Worm (Caenorhabditis elegans) whole organism, L2 larva: Measurements from ENCODE around the gene nlp-5.
A peak's percentile ranks its signal among the peaks of the same experiment; 100 is the strongest.

Source experiments
- ceh-16 ChIP-seq: fragments of 150-350 bp; optimal IDR thresholded peaks from 2 replicates; lab custom pipeline; 2014; ENCODE audit warnings: missing biosample characterization, missing genetic modification characterization
- elt-1 ChIP-seq: fragments of 150-350 bp; optimal IDR thresholded peaks from 2 replicates; lab custom pipeline; 2014; ENCODE audit warnings: missing biosample characterization, missing genetic modification characterization
- fos-1 ChIP-seq: fragments of 150-350 bp; optimal IDR thresholded peaks from 2 replicates; lab custom pipeline; 2014; ENCODE audit warnings: missing biosample characterization, missing genetic modification characterization
- mab-5 ChIP-seq: fragments of 150-350 bp; optimal IDR thresholded peaks from 2 replicates; lab custom pipeline; 2014; ENCODE audit warnings: missing biosample characterization, missing genetic modification characterization
- mdl-1 ChIP-seq, 2 experiments: fragments of 150-350 bp in 1 of 2; sonication (generic microtip) in 1 of 2; optimal IDR thresholded peaks; 2 replicates each; lab custom pipeline; 2017; ENCODE audit warnings: missing biosample characterization in 2 of 2, missing genetic modification characterization in 2 of 2
- nhr-12 ChIP-seq: fragments of 150-350 bp; optimal IDR thresholded peaks from 2 replicates; lab custom pipeline; 2014; ENCODE audit warnings: missing biosample characterization, missing genetic modification characterization
- nhr-23 ChIP-seq: fragments of 150-350 bp; optimal IDR thresholded peaks from 2 replicates; lab custom pipeline; 2014; ENCODE audit warnings: missing biosample characterization, missing genetic modification reagents, missing genetic modification characterization
- zag-1 ChIP-seq: fragments of 150-350 bp; optimal IDR thresholded peaks from 2 replicates; lab custom pipeline; 2014; ENCODE audit warnings: missing biosample characterization, missing genetic modification characterization

DNA sequence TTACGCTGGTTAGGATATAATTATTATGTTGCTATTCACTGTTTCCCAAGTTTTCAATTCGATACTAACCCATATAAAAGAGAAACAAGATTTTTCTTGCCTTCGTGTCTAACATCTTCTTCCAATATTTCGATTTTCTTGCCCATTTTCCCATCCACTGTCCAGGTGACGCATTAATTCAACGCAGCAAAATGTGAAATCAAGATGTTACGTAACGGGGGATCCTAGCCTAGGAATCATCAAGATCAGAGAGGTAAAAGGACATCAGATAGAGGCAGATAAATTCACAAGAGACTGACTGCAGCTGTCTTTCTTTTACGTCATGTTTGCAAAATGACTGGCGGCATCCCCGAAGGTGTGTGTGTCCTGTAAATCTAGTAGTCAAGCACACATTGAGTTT lies 13.6 kb upstream of the nlp-5 start:
- TF ChIP-seq zag-1 (tag; lab: Kevin White, UChicago), result no peak
- no peak for TF ChIP-seq nhr-23 (tag; lab: Kevin White, UChicago)
- peak; percentile 3 for TF ChIP-seq elt-1 (tag; lab: Kevin White, UChicago)
- TF ChIP-seq fos-1, result peak; percentile 8
- TF ChIP-seq nhr-12 (tag; lab: Kevin White, UChicago), result no peak
- TF ChIP-seq mdl-1 (tag; optimal IDR thresholded peaks at IDR 0.05; lab: Kevin White, UChicago), result no peak
- no peak for TF ChIP-seq mab-5 (tag; lab: Kevin White, UChicago)
- TF ChIP-seq ceh-16 (tag; lab: Kevin White, UChicago), result no peak
